Worm (Caenorhabditis elegans): ENCODE data around the gene tbb-2.
A peak's percentile ranks its signal among the peaks of the same experiment; 100 is the strongest.

The tbb-2 gene

ce11 chrIII:4017527-4017926 lies at the start of gene tbb-2:
tbb-2 (minus strand) TSS chrIII:4017627.
- no peak for TF ChIP-seq med-1 (GFP tag; optimal IDR thresholded peaks at IDR 0.05; ENCODE audit: insufficient read depth)
- no peak for TF ChIP-seq ztf-29 (GFP tag; IDR thresholded peaks at IDR 0.05)
- no peak for TF ChIP-seq ref-1 (GFP tag; conservative IDR thresholded peaks at IDR 0.05)
- no peak for TF ChIP-seq cog-1 (tag; optimal IDR thresholded peaks at IDR 0.05)
- no peak for TF ChIP-seq T22C8.4 (GFP tag; IDR thresholded peaks at IDR 0.05)
- TF ChIP-seq flt-1 (GFP tag; IDR thresholded peaks at IDR 0.05), result no peak
- TF ChIP-seq ztf-23 (GFP tag; IDR thresholded peaks at IDR 0.05), result no peak
- TF ChIP-seq klf-2 (GFP tag; conservative IDR thresholded peaks at IDR 0.05), result no peak
- no peak for TF ChIP-seq tab-1 (GFP tag; IDR thresholded peaks at IDR 0.05)

ce11 chrIII:4066333-4066732 lies 48.9 kb upstream of the tbb-2 start, which contains the start of gene unc-79:
unc-79 (plus strand) TSS chrIII:4066633.
- TF ChIP-seq ztf-29 (GFP tag; IDR thresholded peaks at IDR 0.05), result no peak
- no peak for TF ChIP-seq ztf-23 (GFP tag; IDR thresholded peaks at IDR 0.05)
- no peak for TF ChIP-seq T22C8.4 (GFP tag; IDR thresholded peaks at IDR 0.05)
- TF ChIP-seq med-1 (GFP tag; optimal IDR thresholded peaks at IDR 0.05; ENCODE audit: insufficient read depth), result no peak
- TF ChIP-seq flt-1 (GFP tag; IDR thresholded peaks at IDR 0.05), result no peak
- no peak for TF ChIP-seq tab-1 (GFP tag; IDR thresholded peaks at IDR 0.05)
- TF ChIP-seq klf-2 (GFP tag; conservative IDR thresholded peaks at IDR 0.05), result no peak
- no peak for TF ChIP-seq ref-1 (GFP tag; conservative IDR thresholded peaks at IDR 0.05)
- no peak for TF ChIP-seq cog-1 (tag; optimal IDR thresholded peaks at IDR 0.05)

- TF ChIP-seq ref-1 (GFP tag; conservative IDR thresholded peaks at IDR 0.05) (no peak), tab-1 (GFP tag; IDR thresholded peaks at IDR 0.05) (0 out of 2 replicates have a peak, but pooled peaks have one; percentile 39), flt-1 (GFP tag; IDR thresholded peaks at IDR 0.05) (no peak)
Observed at ce11 chrIII:4063724-4064123, 46.3 kb upstream of the tbb-2 start.

ce11 chrIII:4060856-4061383 lies 43.5 kb upstream of the tbb-2 start:
- peak; percentile 5; the same call in 1 of the 2 replicates for TF ChIP-seq ztf-29 (GFP tag; IDR thresholded peaks at IDR 0.05)

ce11 chrIII:4060019-4060418 lies 42.6 kb upstream of the tbb-2 start, which contains the start of gene his-70:
his-70 (minus strand) TSS chrIII:4060119.
- no peak for TF ChIP-seq T22C8.4 (GFP tag; IDR thresholded peaks at IDR 0.05)

- TF ChIP-seq flt-1 (GFP tag; IDR thresholded peaks at IDR 0.05), result no peak
- no peak for TF ChIP-seq ref-1 (GFP tag; conservative IDR thresholded peaks at IDR 0.05)
Observed at ce11 chrIII:4058643-4059042, 41.2 kb upstream of the tbb-2 start, which contains the start of gene his-69. his-69 (minus strand) TSS chrIII:4058743.

ce11 chrIII:4057894-4058293 lies 40.5 kb upstream of the tbb-2 start, which contains the start of gene rcq-5:
rcq-5 (minus strand) TSS chrIII:4057976.
- no peak for TF ChIP-seq ref-1 (GFP tag; conservative IDR thresholded peaks at IDR 0.05)
- no peak for TF ChIP-seq ztf-23 (GFP tag; IDR thresholded peaks at IDR 0.05)
- no peak for TF ChIP-seq cog-1 (tag; optimal IDR thresholded peaks at IDR 0.05)
- no peak for TF ChIP-seq tab-1 (GFP tag; IDR thresholded peaks at IDR 0.05)
- no peak for TF ChIP-seq flt-1 (GFP tag; IDR thresholded peaks at IDR 0.05)
- TF ChIP-seq T22C8.4 (GFP tag; IDR thresholded peaks at IDR 0.05), result no peak
- TF ChIP-seq ztf-29 (GFP tag; IDR thresholded peaks at IDR 0.05), result no peak
- no peak for TF ChIP-seq med-1 (GFP tag; optimal IDR thresholded peaks at IDR 0.05; ENCODE audit: insufficient read depth)
- TF ChIP-seq klf-2 (GFP tag; conservative IDR thresholded peaks at IDR 0.05), result no peak

ce11 chrIII:4049150-4049549 lies 31.7 kb upstream of the tbb-2 start:
- TF ChIP-seq med-1 (GFP tag; optimal IDR thresholded peaks at IDR 0.05; ENCODE audit: insufficient read depth), result no peak
- no peak for TF ChIP-seq klf-2 (GFP tag; conservative IDR thresholded peaks at IDR 0.05)
- no peak for TF ChIP-seq ztf-23 (GFP tag; IDR thresholded peaks at IDR 0.05)
- TF ChIP-seq flt-1 (GFP tag; IDR thresholded peaks at IDR 0.05), result no peak
- TF ChIP-seq T22C8.4 (GFP tag; IDR thresholded peaks at IDR 0.05), result no peak
- TF ChIP-seq tab-1 (GFP tag; IDR thresholded peaks at IDR 0.05), result no peak
- no peak for TF ChIP-seq ztf-29 (GFP tag; IDR thresholded peaks at IDR 0.05)
- TF ChIP-seq ref-1 (GFP tag; conservative IDR thresholded peaks at IDR 0.05), result no peak
- TF ChIP-seq cog-1 (tag; optimal IDR thresholded peaks at IDR 0.05), result no peak

- TF ChIP-seq klf-2 (GFP tag; conservative IDR thresholded peaks at IDR 0.05), result no peak
- no peak for TF ChIP-seq med-1 (GFP tag; optimal IDR thresholded peaks at IDR 0.05; ENCODE audit: insufficient read depth)
- no peak for TF ChIP-seq flt-1 (GFP tag; IDR thresholded peaks at IDR 0.05)
- no peak for TF ChIP-seq cog-1 (tag; optimal IDR thresholded peaks at IDR 0.05)
- no peak for TF ChIP-seq ref-1 (GFP tag; conservative IDR thresholded peaks at IDR 0.05)
- no peak for TF ChIP-seq T22C8.4 (GFP tag; IDR thresholded peaks at IDR 0.05)
- no peak for TF ChIP-seq tab-1 (GFP tag; IDR thresholded peaks at IDR 0.05)
- TF ChIP-seq ztf-23 (GFP tag; IDR thresholded peaks at IDR 0.05), result no peak
- no peak for TF ChIP-seq ztf-29 (GFP tag; IDR thresholded peaks at IDR 0.05)
Observed at ce11 chrIII:4039775-4040174, 22.3 kb upstream of the tbb-2 start.

- TF ChIP-seq ztf-23 (GFP tag; IDR thresholded peaks at IDR 0.05) (no peak), tab-1 (GFP tag; IDR thresholded peaks at IDR 0.05) (no peak), flt-1 (GFP tag; IDR thresholded peaks at IDR 0.05) (no peak), med-1 (GFP tag; optimal IDR thresholded peaks at IDR 0.05; ENCODE audit: insufficient read depth) (no peak)
Observed at ce11 chrIII:4037332-4037731, 19.9 kb upstream of the tbb-2 start.

- TF ChIP-seq ztf-29 (GFP tag; IDR thresholded peaks at IDR 0.05) (no peak), flt-1 (GFP tag; IDR thresholded peaks at IDR 0.05) (no peak), T22C8.4 (GFP tag; IDR thresholded peaks at IDR 0.05) (no peak), cog-1 (tag; optimal IDR thresholded peaks at IDR 0.05) (no peak), med-1 (GFP tag; optimal IDR thresholded peaks at IDR 0.05; ENCODE audit: insufficient read depth) (no peak), klf-2 (GFP tag; conservative IDR thresholded peaks at IDR 0.05) (no peak), ref-1 (GFP tag; conservative IDR thresholded peaks at IDR 0.05) (no peak), tab-1 (GFP tag; IDR thresholded peaks at IDR 0.05) (no peak), ztf-23 (GFP tag; IDR thresholded peaks at IDR 0.05) (no peak)
Observed at ce11 chrIII:4036740-4037139, 19.3 kb upstream of the tbb-2 start, which contains the start of gene hum-5. hum-5 (minus strand) TSS chrIII:4036840.

Data from whole organism, midembryonic.